Worm (Caenorhabditis elegans): Measurements from ENCODE around the gene C49F5.8.

DNA sequence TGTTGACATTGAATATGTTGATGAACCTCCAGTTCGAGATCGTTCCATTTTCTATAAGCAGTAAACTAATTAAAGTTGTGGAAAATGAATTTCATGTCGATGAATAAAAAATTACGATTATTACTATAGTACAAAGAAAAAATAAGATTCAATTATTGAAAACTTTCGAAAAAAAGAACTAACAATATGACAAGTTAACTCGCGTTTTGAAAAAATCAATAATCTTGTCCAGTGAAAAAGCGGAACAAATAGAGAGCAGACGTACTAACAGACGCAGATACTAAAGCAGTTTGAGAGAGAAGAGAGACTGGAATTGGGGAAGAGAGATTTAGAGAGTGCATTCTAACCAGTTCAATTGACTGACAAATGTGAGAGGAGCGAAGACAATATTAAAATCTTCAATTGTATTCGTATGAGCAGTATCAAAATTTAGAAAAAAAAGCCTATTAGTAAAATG lies 14.7 kb downstream of the C49F5.8 start, which contains the start of gene set-6:
- TF ChIP-seq nhr-28 (tag; optimal IDR thresholded peaks at IDR 0.05) (no peak), lsy-2 (tag; optimal IDR thresholded peaks at IDR 0.05) (no peak), ceh-43 (GFP tag; optimal IDR thresholded peaks at IDR 0.05) (no peak), mab-5 (tag; optimal IDR thresholded peaks at IDR 0.05) (no peak), elt-3 (tag; optimal IDR thresholded peaks at IDR 0.05) (no peak), ztf-11 (tag; optimal IDR thresholded peaks at IDR 0.05) (no peak), tbx-8 (GFP tag; optimal IDR thresholded peaks at IDR 0.05) (no peak), pha-4 (tag; optimal IDR thresholded peaks at IDR 0.05) (no peak)

All from whole organism, mixed stage, embryonic.